Fruit fly (Drosophila melanogaster) whole organism, embryonic: ENCODE measurements around the gene CG17329.

ENCODE experiments used
- Ada2b ChIP-seq: fragments of 200-800 bp; sonication (Bioruptor generic); IDR thresholded peaks from 2 replicates; pipeline ENCODE4 v1.3.6; 2022; ENCODE audit warnings: missing biosample characterization, missing genetic modification characterization
- Antp ChIP-seq: fragments of 200-800 bp; sonication (Bioruptor generic); optimal IDR thresholded peaks from 3 replicates; lab custom pipeline; 2016; ENCODE audit warnings: missing biosample characterization, missing genetic modification characterization
- Atf6 ChIP-seq: fragments of 200-800 bp; sonication (Bioruptor generic); IDR thresholded peaks from 2 replicates; pipeline ENCODE4 v1.3.6; 2022; ENCODE audit warnings: missing biosample characterization, missing genetic modification characterization
- CG10959 ChIP-seq: fragments of 200-800 bp; sonication (Bioruptor generic); IDR thresholded peaks from 2 replicates; pipeline ENCODE4 v1.3.6; 2022; ENCODE audit warnings: missing biosample characterization, missing genetic modification characterization
- CG10979 ChIP-seq: fragments of 200-800 bp; sonication (Bioruptor generic); optimal IDR thresholded peaks from 2 replicates; lab custom pipeline; 2018; ENCODE audit warnings: missing biosample characterization, mild to moderate bottlenecking, missing genetic modification characterization, moderate library complexity
- CG12236 ChIP-seq: fragments of 200-800 bp; sonication (Bioruptor generic); optimal IDR thresholded peaks from 2 replicates; lab custom pipeline; 2016; ENCODE audit warnings: missing biosample characterization, missing genetic modification characterization
- CG1233 ChIP-seq: fragments of 200-800 bp; sonication (Bioruptor generic); optimal IDR thresholded peaks from 4 replicates; lab custom pipeline; 2018; ENCODE audit warnings: missing biosample characterization, mild to moderate bottlenecking, missing genetic modification characterization
- CG13123 ChIP-seq: fragments of 200-800 bp; sonication (Bioruptor generic); optimal IDR thresholded peaks from 2 replicates; lab custom pipeline; 2016; ENCODE audit warnings: missing biosample characterization, missing genetic modification characterization
- CG13287 ChIP-seq: fragments of 200-800 bp; sonication (Bioruptor generic); IDR thresholded peaks from 2 replicates; pipeline ENCODE4 v1.3.6; 2022; ENCODE audit warnings: missing biosample characterization, missing genetic modification characterization; ENCODE audit not compliant: partially characterized antibody
- CG16815 ChIP-seq: fragments of 200-800 bp; sonication (Bioruptor generic); optimal IDR thresholded peaks from 3 replicates; lab custom pipeline; 2017; ENCODE audit warnings: missing biosample characterization, mild to moderate bottlenecking, missing genetic modification characterization
- CG17612 ChIP-seq: fragments of 200-800 bp; sonication (Bioruptor generic); IDR thresholded peaks from 2 replicates; pipeline ENCODE4 v1.3.6; 2022; ENCODE audit warnings: missing biosample characterization, missing genetic modification characterization
- CG18599 ChIP-seq: fragments of 200-800 bp; sonication (Bioruptor generic); optimal IDR thresholded peaks from 3 replicates; lab custom pipeline; 2017; ENCODE audit warnings: missing biosample characterization, missing genetic modification characterization, mild to moderate bottlenecking, moderate library complexity, missing genetic modification reagents
- CG18764 ChIP-seq: fragments of 200-800 bp; sonication (Bioruptor generic); optimal IDR thresholded peaks from 3 replicates; lab custom pipeline; 2016; ENCODE audit warnings: missing biosample characterization, missing genetic modification characterization
- CG2678 ChIP-seq: fragments of 200-800 bp; sonication (Bioruptor generic); optimal IDR thresholded peaks from 3 replicates; lab custom pipeline; 2019; ENCODE audit warnings: missing biosample characterization, mild to moderate bottlenecking, missing genetic modification characterization, moderate library complexity
- CG2712 ChIP-seq: fragments of 200-800 bp; optimal IDR thresholded peaks from 3 replicates; lab custom pipeline; 2019; ENCODE audit warnings: missing biosample characterization, mild to moderate bottlenecking, missing genetic modification characterization, moderate library complexity
- CG31388 ChIP-seq: fragments of 200-800 bp; sonication (Bioruptor generic); optimal IDR thresholded peaks from 2 replicates; lab custom pipeline; 2016; ENCODE audit warnings: missing biosample characterization, missing genetic modification characterization
- CG31441 ChIP-seq: fragments of 200-800 bp; sonication (Bioruptor generic); IDR thresholded peaks from 2 replicates; pipeline ENCODE4 v1.3.6; 2022; ENCODE audit warnings: missing biosample characterization, missing genetic modification characterization
- CG3281 ChIP-seq: fragments of 200-800 bp; sonication (Bioruptor generic); optimal IDR thresholded peaks from 3 replicates; lab custom pipeline; 2017; ENCODE audit warnings: missing biosample characterization, mild to moderate bottlenecking, missing genetic modification characterization
- CG3847 ChIP-seq: fragments of 200-800 bp; sonication (Bioruptor generic); IDR thresholded peaks from 2 replicates; pipeline ENCODE4 v1.3.6; 2022; ENCODE audit warnings: missing biosample characterization, missing genetic modification characterization
- Dad ChIP-seq: fragments of 200-800 bp; sonication (Bioruptor generic); optimal IDR thresholded peaks from 3 replicates; lab custom pipeline; 2016; ENCODE audit warnings: missing biosample characterization, missing genetic modification characterization
- Dll ChIP-seq: fragments of 200-800 bp; sonication (Bioruptor generic); IDR thresholded peaks from 4 replicates; pipeline ENCODE4 v1.3.6; 2022; ENCODE audit warnings: missing biosample characterization, missing genetic modification characterization; ENCODE audit not compliant: partially characterized antibody
- Dref ChIP-seq: fragments of 200-800 bp; sonication (Bioruptor generic); IDR thresholded peaks from 2 replicates; pipeline ENCODE4 v1.3.6; 2022; ENCODE audit warnings: missing biosample characterization, missing genetic modification characterization
- E2f2 ChIP-seq: fragments of 200-800 bp; sonication (Bioruptor generic); IDR thresholded peaks from 2 replicates; pipeline ENCODE4 v1.3.6; 2022; ENCODE audit warnings: missing biosample characterization, missing genetic modification characterization
- HLH54F ChIP-seq: fragments of 200-800 bp; sonication (Bioruptor generic); optimal IDR thresholded peaks from 3 replicates; lab custom pipeline; 2016; ENCODE audit warnings: missing biosample characterization, missing genetic modification characterization
- Hmr ChIP-seq: fragments of 200-800 bp; sonication (Bioruptor generic); optimal IDR thresholded peaks from 3 replicates; lab custom pipeline; 2017; ENCODE audit warnings: mild to moderate bottlenecking, missing biosample characterization, missing genetic modification reagents, missing genetic modification characterization
- Jarid2 ChIP-seq: fragments of 200-800 bp; sonication (Bioruptor generic); optimal IDR thresholded peaks from 3 replicates; lab custom pipeline; 2017; ENCODE audit warnings: mild to moderate bottlenecking, missing biosample characterization, missing genetic modification reagents, missing genetic modification characterization
- NK7.1 ChIP-seq: fragments of 200-800 bp; sonication (Bioruptor generic); optimal IDR thresholded peaks from 3 replicates; lab custom pipeline; 2016; ENCODE audit warnings: missing biosample characterization, missing genetic modification characterization
- Sox102F ChIP-seq: fragments of 200-800 bp; sonication (Bioruptor generic); optimal IDR thresholded peaks from 2 replicates; lab custom pipeline; 2018; ENCODE audit warnings: missing biosample characterization, mild to moderate bottlenecking, missing genetic modification characterization, moderate library complexity
- Trl ChIP-seq, 3 experiments: fragments of >200 bp in 2 of 3; fragments of 200-800 bp in 1 of 3; sonication (Bioruptor generic) in 1 of 3; optimal IDR thresholded peaks; 2 replicates in 1 of 3; 3 replicates in 2 of 3; lab custom pipeline; 2016 to 2017; ENCODE audit warnings: missing biosample characterization in 1 of 3, missing genetic modification characterization in 1 of 3
- abd-A ChIP-seq: fragments of 200-800 bp; sonication (Bioruptor generic); optimal IDR thresholded peaks from 3 replicates; lab custom pipeline; 2019; ENCODE audit warnings: missing biosample characterization, mild to moderate bottlenecking, missing genetic modification characterization, moderate library complexity
- chm ChIP-seq: fragments of 200-800 bp; sonication (Bioruptor generic); IDR thresholded peaks from 2 replicates; pipeline ENCODE4 v1.3.6; 2022; ENCODE audit warnings: missing biosample characterization, missing genetic modification characterization
- dan ChIP-seq: fragments of 200-800 bp; sonication (Bioruptor generic); IDR thresholded peaks from 2 replicates; pipeline ENCODE4 v1.3.6; 2022; ENCODE audit warnings: missing biosample characterization, missing genetic modification characterization
- dimm ChIP-seq: fragments of 200-800 bp; sonication (Bioruptor generic); IDR thresholded peaks from 2 replicates; pipeline ENCODE4 v1.3.6; 2022; ENCODE audit warnings: missing biosample characterization, missing genetic modification characterization
- ems ChIP-seq: fragments of 200-800 bp; sonication (Bioruptor generic); optimal IDR thresholded peaks from 3 replicates; lab custom pipeline; 2016; ENCODE audit warnings: missing biosample characterization, missing genetic modification characterization
- eve ChIP-seq, 2 experiments: fragments of >200 bp; optimal IDR thresholded peaks; 2 replicates each; lab custom pipeline; 2017; ENCODE audit warnings: missing biosample characterization in 2 of 2, missing genetic modification characterization in 2 of 2
- fd102C ChIP-seq: fragments of 200-800 bp; sonication (Bioruptor generic); optimal IDR thresholded peaks from 2 replicates; lab custom pipeline; 2018; ENCODE audit warnings: missing biosample characterization, mild to moderate bottlenecking, missing genetic modification characterization, moderate library complexity
- grn ChIP-seq: fragments of 200-800 bp; sonication (Bioruptor generic); optimal IDR thresholded peaks from 3 replicates; lab custom pipeline; 2017; ENCODE audit warnings: missing biosample characterization, missing genetic modification characterization
- h ChIP-seq: fragments of >200 bp; optimal IDR thresholded peaks from 2 replicates; lab custom pipeline; 2017
- kah ChIP-seq: fragments of 200-800 bp; sonication (Bioruptor generic); optimal IDR thresholded peaks from 2 replicates; lab custom pipeline; 2018; ENCODE audit warnings: missing biosample characterization, mild to moderate bottlenecking, missing genetic modification characterization
- knrl ChIP-seq: fragments of 200-800 bp; sonication (Bioruptor generic); IDR thresholded peaks from 3 replicates; pipeline ENCODE4 v1.3.6; 2022; ENCODE audit warnings: missing biosample characterization, missing genetic modification characterization; ENCODE audit not compliant: partially characterized antibody
- lbe ChIP-seq: fragments of 200-800 bp; sonication (Bioruptor generic); optimal IDR thresholded peaks from 2 replicates; lab custom pipeline; 2016; ENCODE audit warnings: missing biosample characterization, mild to moderate bottlenecking, missing genetic modification characterization
- mam ChIP-seq: fragments of 200-800 bp; sonication (Bioruptor generic); optimal IDR thresholded peaks from 3 replicates; lab custom pipeline; 2016; ENCODE audit warnings: missing biosample characterization, missing genetic modification characterization
- peb ChIP-seq: fragments of 200-800 bp; sonication (Bioruptor generic); IDR thresholded peaks from 2 replicates; pipeline ENCODE4 v1.3.6; 2022; ENCODE audit warnings: missing biosample characterization, missing genetic modification characterization
- ro ChIP-seq: fragments of 200-800 bp; sonication (Bioruptor generic); IDR thresholded peaks from 2 replicates; pipeline ENCODE4 v1.3.6; 2022; ENCODE audit warnings: missing biosample characterization, missing genetic modification characterization
- stc ChIP-seq: fragments of 200-800 bp; sonication (Bioruptor generic); IDR thresholded peaks from 2 replicates; pipeline ENCODE4 v1.3.6; 2022; ENCODE audit warnings: missing biosample characterization, missing genetic modification characterization
- tll ChIP-seq, 2 experiments: fragments of 200-800 bp in 1 of 2; fragments of >200 bp in 1 of 2; sonication (Bioruptor generic) in 1 of 2; optimal IDR thresholded peaks; 2 replicates each; lab custom pipeline; 2017 to 2019; ENCODE audit warnings: missing biosample characterization in 2 of 2, missing genetic modification characterization in 2 of 2, mild to moderate bottlenecking in 1 of 2, moderate library complexity in 1 of 2
- unpg ChIP-seq: fragments of 200-800 bp; sonication (Bioruptor generic); optimal IDR thresholded peaks from 3 replicates; lab custom pipeline; 2018; ENCODE audit warnings: missing biosample characterization, mild to moderate bottlenecking, missing genetic modification characterization, moderate library complexity
- zfh2 ChIP-seq: fragments of 200-800 bp; sonication (Bioruptor generic); optimal IDR thresholded peaks from 2 replicates; lab custom pipeline; 2016; ENCODE audit warnings: missing biosample characterization, missing genetic modification characterization

The CG17329 gene

DNA sequence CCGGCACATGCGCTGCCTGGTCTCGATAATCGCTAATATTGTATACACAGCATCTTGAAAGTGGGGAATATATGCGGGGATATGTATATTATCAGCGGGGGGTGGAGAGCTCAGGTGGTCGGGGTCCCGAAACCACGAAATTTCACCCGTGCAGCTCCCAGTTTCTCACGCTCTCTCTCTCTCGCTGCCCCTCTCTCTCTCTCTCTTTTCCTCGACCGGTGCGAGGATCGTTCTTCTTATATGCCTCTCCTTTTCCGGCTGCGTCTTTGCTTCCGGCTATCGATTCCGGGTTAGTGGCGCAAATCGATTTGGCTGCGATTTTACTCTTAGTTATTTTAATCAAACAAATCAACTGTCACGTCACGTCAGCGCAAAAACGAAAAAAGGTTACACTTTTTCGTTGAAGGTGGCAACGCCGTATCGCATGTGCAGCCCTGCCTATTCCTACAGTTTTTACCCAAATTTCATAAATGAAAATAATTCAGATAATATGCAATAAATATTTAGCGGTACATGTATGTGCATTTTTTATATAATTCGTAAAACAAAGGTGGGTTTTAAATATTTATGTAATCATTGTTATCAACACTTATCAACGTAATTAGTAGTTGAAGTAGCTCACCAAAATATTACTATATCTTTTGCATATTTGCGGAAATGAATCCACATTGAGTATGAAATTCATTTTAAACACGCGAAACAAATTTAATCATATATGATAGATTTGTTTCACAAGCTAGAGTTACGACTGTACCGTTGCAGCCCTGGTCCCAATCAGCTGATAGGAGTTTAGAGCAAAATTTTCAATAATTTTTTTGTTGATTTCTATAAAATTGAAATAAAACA, 8.6 kb downstream of the CG17329 start, which contains the start of the genes heix and CG17328 (continued):
- TF ChIP-seq CG13123 (GFP tag; lab: Kevin White, UChicago), result peak; percentile 7
- no peak for TF ChIP-seq Dref (GFP tag; lab: Robert Waterston, UW)
- TF ChIP-seq chm (GFP tag; lab: Robert Waterston, UW), result peak; percentile 28; the same call in 1 of the 2 replicates
- TF ChIP-seq CG3281 (GFP tag; lab: Kevin White, UChicago), result peak; percentile 72
- TF ChIP-seq eve (GFP tag; optimal IDR thresholded peaks at IDR 0.05; lab: Kevin White, UChicago), result no peak
- peak in 1 of 2 experiments; percentile 50 for TF ChIP-seq tll (GFP tag; optimal IDR thresholded peaks at IDR 0.05; lab: Kevin White, UChicago)
- TF ChIP-seq CG31388 (GFP tag; lab: Kevin White, UChicago), result peak; percentile 6
- no peak for TF ChIP-seq knrl
- peak; percentile 69 for TF ChIP-seq zfh2
- TF ChIP-seq CG18764 (GFP tag; lab: Kevin White, UChicago), result peak; percentile 49
- TF ChIP-seq Atf6 (GFP tag; lab: Robert Waterston, UW), result peak; percentile 43; the same call in 1 of the 2 replicates
- TF ChIP-seq Jarid2, result no peak
- TF ChIP-seq CG2678, result no peak
- no peak for TF ChIP-seq CG12236 (GFP tag; lab: Kevin White, UChicago)
- no peak for TF ChIP-seq h (lab: Kevin White, UChicago)
- TF ChIP-seq Trl (optimal IDR thresholded peaks at IDR 0.05; lab: Kevin White, UChicago), result peak; percentile 88 to 89
- TF ChIP-seq Trl (GFP tag; optimal IDR thresholded peaks at IDR 0.05; lab: Kevin White, UChicago), result peak; percentile 48
- 0 out of 2 replicates have a peak, but pooled peaks have one; percentile 28 for TF ChIP-seq CG13287 (GFP tag; lab: Robert Waterston, UW)
- peak; percentile 73 for TF ChIP-seq HLH54F (GFP tag; lab: Kevin White, UChicago)
- peak; percentile 52 for TF ChIP-seq ems
- no peak for TF ChIP-seq grn (GFP tag; lab: Kevin White, UChicago)
- peak; percentile 30 for TF ChIP-seq NK7.1
- TF ChIP-seq unpg, result peak; percentile 68
- no peak for TF ChIP-seq Sox102F
- TF ChIP-seq Dad, result peak; percentile 28
- peak; percentile 71 for TF ChIP-seq Ada2b (GFP tag; lab: Robert Waterston, UW)
- TF ChIP-seq peb (GFP tag; lab: Robert Waterston, UW), result 0 out of 2 replicates have a peak, but pooled peaks have one; percentile 24
- no peak for TF ChIP-seq dimm (GFP tag; lab: Robert Waterston, UW)
- TF ChIP-seq CG31441 (GFP tag; lab: Robert Waterston, UW), result no peak; the same call in 1 of the 2 replicates
- no peak for TF ChIP-seq dan
- peak; percentile 69; the same call in 1 of the 2 replicates for TF ChIP-seq CG3847 (GFP tag; lab: Robert Waterston, UW)
- no peak for TF ChIP-seq fd102C (GFP tag; lab: Kevin White, UChicago)
- peak; percentile 49; the same call in 1 of the 4 replicates for TF ChIP-seq Dll
- peak; percentile 48 for TF ChIP-seq E2f2 (GFP tag; lab: Robert Waterston, UW)
- TF ChIP-seq CG10959 (GFP tag; lab: Robert Waterston, UW), result no peak
- TF ChIP-seq CG10979, result peak; percentile 45
- peak; percentile 87 for TF ChIP-seq mam (GFP tag; lab: Kevin White, UChicago)
- peak; percentile 93 for TF ChIP-seq kah (GFP tag; lab: Kevin White, UChicago)
- 0 out of 2 replicates have a peak, but pooled peaks have one; percentile 11 for TF ChIP-seq CG17612 (GFP tag; lab: Robert Waterston, UW)
- TF ChIP-seq ro (GFP tag; lab: Robert Waterston, UW), result no peak
- peak; percentile 72 for TF ChIP-seq CG18599 (GFP tag; lab: Kevin White, UChicago)
- peak; percentile 69 for TF ChIP-seq CG1233
- TF ChIP-seq CG16815 (GFP tag; lab: Kevin White, UChicago), result peak; percentile 67
- TF ChIP-seq Antp (GFP tag; lab: Kevin White, UChicago), result peak; percentile 55
- TF ChIP-seq abd-A (tag; lab: Kevin White, UChicago), result no peak
- peak; percentile 7 for TF ChIP-seq lbe (GFP tag; lab: Kevin White, UChicago)
- peak; percentile 62 for TF ChIP-seq stc (GFP tag; lab: Robert Waterston, UW)
- TF ChIP-seq CG2712, result peak; percentile 74
- no peak for TF ChIP-seq Hmr (GFP tag; lab: Kevin White, UChicago)
